Fruit fly (Drosophila melanogaster) whole organism, embryonic: ENCODE data around the gene NitFhit.

Experiments
- Asciz ChIP-seq: fragments of 200-800 bp; sonication (Bioruptor generic); optimal IDR thresholded peaks from 2 replicates; lab custom pipeline; 2017; ENCODE audit warnings: missing biosample characterization, mild to moderate bottlenecking, missing genetic modification characterization, missing genetic modification reagents
- CG10431 ChIP-seq: fragments of 200-800 bp; sonication (Bioruptor generic); optimal IDR thresholded peaks from 3 replicates; lab custom pipeline; 2018; ENCODE audit warnings: missing biosample characterization, mild to moderate bottlenecking, missing genetic modification characterization
- CG10979 ChIP-seq: fragments of 200-800 bp; sonication (Bioruptor generic); optimal IDR thresholded peaks from 2 replicates; lab custom pipeline; 2018; ENCODE audit warnings: missing biosample characterization, mild to moderate bottlenecking, missing genetic modification characterization, moderate library complexity
- CG11695 ChIP-seq: fragments of 200-800 bp; sonication (Bioruptor generic); IDR thresholded peaks from 3 replicates; pipeline ENCODE4 v1.3.6; 2022; ENCODE audit warnings: missing biosample characterization, missing genetic modification characterization
- CG14860 ChIP-seq: fragments of 200-800 bp; sonication (Bioruptor generic); IDR thresholded peaks from 3 replicates; pipeline ENCODE4 v1.3.6; 2022; ENCODE audit warnings: missing biosample characterization, missing genetic modification characterization; ENCODE audit not compliant: partially characterized antibody
- CG16813 ChIP-seq: fragments of 200-800 bp; sonication (Bioruptor generic); IDR thresholded peaks from 3 replicates; pipeline ENCODE4 v1.3.6; 2022; ENCODE audit warnings: missing biosample characterization, missing genetic modification characterization; ENCODE audit not compliant: partially characterized antibody
- CG17829 ChIP-seq: fragments of 200-800 bp; optimal IDR thresholded peaks from 2 replicates; lab custom pipeline; 2019; ENCODE audit warnings: missing biosample characterization, mild to moderate bottlenecking, missing genetic modification characterization, moderate library complexity
- CG2199 ChIP-seq: fragments of 200-800 bp; sonication (Bioruptor generic); IDR thresholded peaks from 3 replicates; pipeline ENCODE4 v1.3.6; 2022; ENCODE audit warnings: missing biosample characterization, missing genetic modification characterization
- CG2875 ChIP-seq: fragments of 200-800 bp; sonication (Bioruptor generic); optimal IDR thresholded peaks from 2 replicates; lab custom pipeline; 2017; ENCODE audit warnings: missing biosample characterization, mild to moderate bottlenecking, missing genetic modification characterization, missing genetic modification reagents
- CG31441 ChIP-seq: fragments of 200-800 bp; sonication (Bioruptor generic); IDR thresholded peaks from 2 replicates; pipeline ENCODE4 v1.3.6; 2022; ENCODE audit warnings: missing biosample characterization, missing genetic modification characterization
- CG6654 ChIP-seq: fragments of 200-800 bp; sonication (Bioruptor generic); optimal IDR thresholded peaks from 2 replicates; lab custom pipeline; 2017; ENCODE audit warnings: missing biosample characterization, mild to moderate bottlenecking, missing genetic modification characterization
- CG7556 ChIP-seq: fragments of 200-800 bp; sonication (Bioruptor generic); optimal IDR thresholded peaks from 2 replicates; lab custom pipeline; 2017; ENCODE audit warnings: missing biosample characterization, mild to moderate bottlenecking, missing genetic modification characterization
- D19A ChIP-seq: fragments of 200-800 bp; optimal IDR thresholded peaks from 3 replicates; lab custom pipeline; 2019; ENCODE audit warnings: missing biosample characterization, mild to moderate bottlenecking, missing genetic modification characterization, moderate library complexity
- E2f2 ChIP-seq: fragments of 200-800 bp; sonication (Bioruptor generic); IDR thresholded peaks from 2 replicates; pipeline ENCODE4 v1.3.6; 2022; ENCODE audit warnings: missing biosample characterization, missing genetic modification characterization
- Ets97D ChIP-seq: fragments of 200-800 bp; sonication (Bioruptor generic); optimal IDR thresholded peaks from 3 replicates; lab custom pipeline; 2016; ENCODE audit warnings: missing biosample characterization, missing genetic modification characterization
- GATAe ChIP-seq: fragments of 200-800 bp; sonication (Bioruptor generic); conservative IDR thresholded peaks from 2 replicates; pipeline ENCODE4 v1.3.6; 2022; ENCODE audit warnings: missing biosample characterization, missing genetic modification characterization
- HmgD ChIP-seq: fragments of 200-800 bp; sonication (Bioruptor generic); optimal IDR thresholded peaks from 3 replicates; lab custom pipeline; 2016; ENCODE audit warnings: missing biosample characterization, missing genetic modification characterization
- Hr78 ChIP-seq, 2 experiments: fragments of 200-800 bp in 1 of 2; fragments of >200 bp in 1 of 2; sonication (Bioruptor generic) in 1 of 2; optimal IDR thresholded peaks; 2 replicates each; lab custom pipeline; 2017 to 2019; ENCODE audit warnings: missing biosample characterization in 2 of 2, missing genetic modification characterization in 2 of 2, mild to moderate bottlenecking in 1 of 2, moderate library complexity in 1 of 2
- Lpt ChIP-seq: fragments of >200 bp; optimal IDR thresholded peaks from 2 replicates; lab custom pipeline; 2018; ENCODE audit warnings: missing biosample characterization, missing genetic modification characterization
- Med ChIP-seq: fragments of 200-800 bp; sonication (Bioruptor generic); peaks from one replicate; lab custom pipeline; 2016; ENCODE audit warnings: missing biosample characterization, missing genetic modification characterization, mild to moderate bottlenecking, inconsistent platforms, moderate library complexity
- NfI ChIP-seq: fragments of 200-800 bp; sonication (Bioruptor generic); optimal IDR thresholded peaks from 3 replicates; lab custom pipeline; 2018; ENCODE audit warnings: missing biosample characterization, mild to moderate bottlenecking, missing genetic modification characterization, moderate library complexity
- Oaz ChIP-seq: fragments of 200-800 bp; sonication (Bioruptor generic); IDR thresholded peaks from 2 replicates; pipeline ENCODE4 v1.3.6; 2022; ENCODE audit warnings: missing biosample characterization, missing genetic modification characterization
- Poxn ChIP-seq: fragments of 200-800 bp; sonication (Bioruptor generic); IDR thresholded peaks from 2 replicates; pipeline ENCODE4 v1.3.6; 2022; ENCODE audit warnings: missing biosample characterization, missing genetic modification characterization
- Sox102F ChIP-seq: fragments of 200-800 bp; sonication (Bioruptor generic); optimal IDR thresholded peaks from 2 replicates; lab custom pipeline; 2018; ENCODE audit warnings: missing biosample characterization, mild to moderate bottlenecking, missing genetic modification characterization, moderate library complexity
- amos ChIP-seq: fragments of 200-800 bp; sonication (Bioruptor generic); IDR thresholded peaks from 2 replicates; pipeline ENCODE4 v1.3.6; 2022; ENCODE audit warnings: missing biosample characterization, missing genetic modification characterization; ENCODE audit not compliant: partially characterized antibody
- chif ChIP-seq, 2 experiments: fragments of 200-800 bp; sonication (Bioruptor generic); optimal IDR thresholded peaks; 3 replicates each; lab custom pipeline; 2016; ENCODE audit warnings: missing biosample characterization in 2 of 2, missing genetic modification characterization in 2 of 2
- dpn ChIP-seq, 2 experiments: fragments of 200-800 bp; sonication (Bioruptor generic); optimal IDR thresholded peaks; 3 replicates each; lab custom pipeline; 2016; ENCODE audit warnings: missing biosample characterization in 2 of 2, missing genetic modification characterization in 2 of 2
- gcm ChIP-seq: fragments of 200-800 bp; sonication (Bioruptor generic); optimal IDR thresholded peaks from 2 replicates; lab custom pipeline; 2019; ENCODE audit warnings: missing biosample characterization, mild to moderate bottlenecking, missing genetic modification characterization, moderate library complexity
- lab ChIP-seq: fragments of 200-800 bp; sonication (Bioruptor generic); optimal IDR thresholded peaks from 3 replicates; lab custom pipeline; 2017; ENCODE audit warnings: missing biosample characterization, missing genetic modification characterization, mild to moderate bottlenecking, moderate library complexity, missing genetic modification reagents
- nom ChIP-seq: fragments of 200-800 bp; sonication (Bioruptor generic); optimal IDR thresholded peaks from 2 replicates; lab custom pipeline; 2017; ENCODE audit warnings: missing biosample characterization, missing genetic modification characterization, mild to moderate bottlenecking, moderate library complexity, missing genetic modification reagents
- phol ChIP-seq: fragments of 200-800 bp; sonication (Bioruptor generic); optimal IDR thresholded peaks from 3 replicates; lab custom pipeline; 2018; ENCODE audit warnings: missing biosample characterization, mild to moderate bottlenecking, missing genetic modification characterization, moderate library complexity
- seq ChIP-seq: fragments of 200-800 bp; sonication (Bioruptor generic); IDR thresholded peaks from 2 replicates; pipeline ENCODE4 v1.3.6; 2022; ENCODE audit warnings: missing biosample characterization, missing genetic modification characterization
- slp2 ChIP-seq: fragments of 200-800 bp; sonication (Bioruptor generic); optimal IDR thresholded peaks from 2 replicates; lab custom pipeline; 2016; ENCODE audit warnings: missing biosample characterization, missing genetic modification characterization
- so ChIP-seq: fragments of 200-800 bp; sonication (Bioruptor generic); IDR thresholded peaks from 3 replicates; pipeline ENCODE4 v1.3.6; 2022; ENCODE audit warnings: missing biosample characterization, missing genetic modification characterization
- trem ChIP-seq: fragments of 200-800 bp; optimal IDR thresholded peaks from 3 replicates; lab custom pipeline; 2019; ENCODE audit warnings: missing biosample characterization, mild to moderate bottlenecking, missing genetic modification characterization, moderate library complexity
- trh ChIP-seq: fragments of 200-800 bp; sonication (Bioruptor generic); optimal IDR thresholded peaks from 2 replicates; lab custom pipeline; 2016; ENCODE audit warnings: missing biosample characterization, missing genetic modification characterization
- ttk ChIP-seq: fragments of 200-800 bp; sonication (Bioruptor generic); IDR thresholded peaks from 2 replicates; pipeline ENCODE4 v2.1.2; 2022; ENCODE audit warnings: missing biosample characterization, missing genetic modification characterization
- unpg ChIP-seq: fragments of 200-800 bp; sonication (Bioruptor generic); optimal IDR thresholded peaks from 3 replicates; lab custom pipeline; 2018; ENCODE audit warnings: missing biosample characterization, mild to moderate bottlenecking, missing genetic modification characterization, moderate library complexity
- zf30C ChIP-seq: fragments of 200-800 bp; sonication (Bioruptor generic); optimal IDR thresholded peaks from 3 replicates; lab custom pipeline; 2018; ENCODE audit warnings: missing biosample characterization, mild to moderate bottlenecking, missing genetic modification characterization
- zfh1 ChIP-seq: fragments of 200-800 bp; sonication (Bioruptor generic); IDR thresholded peaks from 3 replicates; pipeline ENCODE4 v1.3.6; 2022; ENCODE audit warnings: missing biosample characterization, missing genetic modification characterization

NitFhit gene

dm6 chr3L:165981-166788 is 37.3 kb upstream of the NitFhit start (continued):
- 0 out of 2 replicates have a peak, but pooled peaks have one; percentile 20 for TF ChIP-seq amos
- peak in 1 of 2 experiments; percentile 18 for TF ChIP-seq chif (GFP tag; optimal IDR thresholded peaks at IDR 0.05; lab: Kevin White, UChicago)
- TF ChIP-seq Oaz = no peak
- TF ChIP-seq unpg (GFP tag; lab: Kevin White, UChicago) = peak; percentile 42
- TF ChIP-seq CG14860 (GFP tag; lab: Robert Waterston, UW) = no peak
- TF ChIP-seq Med (GFP tag; lab: Kevin White, UChicago) = peak; percentile 60
- no peak for TF ChIP-seq HmgD (GFP tag; lab: Kevin White, UChicago)
- no peak for TF ChIP-seq trh
- TF ChIP-seq Lpt (GFP tag; lab: Kevin White, UChicago) = no peak
- TF ChIP-seq Ets97D (GFP tag; lab: Kevin White, UChicago) = no peak
- peak; percentile 29 for TF ChIP-seq nom
- TF ChIP-seq zfh1 (GFP tag; lab: Robert Waterston, UW) = 0 out of 3 replicates have a peak, but pooled peaks have one; percentile 40
- peak; percentile 31 for TF ChIP-seq Asciz
- no peak for TF ChIP-seq Poxn (GFP tag; lab: Robert Waterston, UW)
- 0 out of 2 replicates have a peak, but pooled peaks have one; percentile 12 for TF ChIP-seq ttk (GFP tag; lab: Robert Waterston, UW)
- TF ChIP-seq CG10979 (tag; lab: Kevin White, UChicago) = peak; percentile 60
- TF ChIP-seq CG16813 (GFP tag; lab: Robert Waterston, UW) = no peak
- TF ChIP-seq CG11695 (GFP tag; lab: Robert Waterston, UW) = no peak
- no peak for TF ChIP-seq CG6654 (GFP tag; lab: Kevin White, UChicago)
- peak; percentile 20 for TF ChIP-seq CG7556
- TF ChIP-seq slp2 (GFP tag; lab: Kevin White, UChicago) = peak; percentile 21
- peak; percentile 78; the same call in 2 of the 3 replicates for TF ChIP-seq CG2199 (GFP tag; lab: Robert Waterston, UW)
- TF ChIP-seq CG2875 (GFP tag; lab: Kevin White, UChicago) = peak; percentile 3
- peak; percentile 3 for TF ChIP-seq Sox102F (GFP tag; lab: Kevin White, UChicago)
- TF ChIP-seq seq (GFP tag; lab: Robert Waterston, UW) = no peak
- TF ChIP-seq CG31441 (GFP tag; lab: Robert Waterston, UW) = peak; percentile 30; the same call in 1 of the 2 replicates
- TF ChIP-seq NfI (GFP tag; lab: Kevin White, UChicago) = peak; percentile 25
- 0 out of 2 replicates have a peak, but pooled peaks have one; percentile 17 for TF ChIP-seq E2f2 (GFP tag; lab: Robert Waterston, UW)
- TF ChIP-seq D19A = peak; percentile 7
- TF ChIP-seq so (GFP tag; lab: Robert Waterston, UW) = 0 out of 3 replicates have a peak, but pooled peaks have one; percentile 32
- peak; percentile 30 for TF ChIP-seq phol
- peak in 1 of 2 experiments; percentile 17 for TF ChIP-seq dpn (GFP tag; optimal IDR thresholded peaks at IDR 0.05; lab: Kevin White, UChicago)
- peak; percentile 76 for TF ChIP-seq zf30C (GFP tag; lab: Kevin White, UChicago)
- no peak for TF ChIP-seq CG10431
- peak; percentile 52 for TF ChIP-seq lab (GFP tag; lab: Kevin White, UChicago)
- TF ChIP-seq gcm = peak; percentile 26
- TF ChIP-seq trem (tag; lab: Kevin White, UChicago) = peak; percentile 20
- TF ChIP-seq GATAe (GFP tag; lab: Robert Waterston, UW) = no peak
- peak; percentile 7 for TF ChIP-seq CG17829 (tag; lab: Kevin White, UChicago)
- peak in 1 of 2 experiments; percentile 99 for TF ChIP-seq Hr78 (GFP tag; optimal IDR thresholded peaks at IDR 0.05; lab: Kevin White, UChicago)
